Worm (Caenorhabditis elegans) whole organism, young adult: Measurements from ENCODE around the gene dss-1.
A peak's percentile ranks its signal among the peaks of the same experiment; 100 is the strongest.

Experiments
- B0035.1 ChIP-seq: sonication (generic microtip); optimal IDR thresholded peaks from 2 replicates; lab custom pipeline; 2016; ENCODE audit warnings: missing genetic modification characterization, mild to moderate bottlenecking, missing compliant biosample characterization, missing genotype, missing genetic modification reagents
- B0261.1 ChIP-seq: sonication (generic microtip); optimal IDR thresholded peaks from 2 replicates; lab custom pipeline; 2016; ENCODE audit warnings: mild to moderate bottlenecking, missing genetic modification characterization, moderate library complexity, missing compliant biosample characterization
- C17E4.6 ChIP-seq: fragments of 200-800 bp; sonication (Bioruptor generic); IDR thresholded peaks from 2 replicates; pipeline ENCODE4 v1.3.6; 2022; ENCODE audit warnings: missing genetic modification reagents, missing genetic modification characterization, missing compliant biosample characterization
- D2030.7 ChIP-seq: fragments of 200-800 bp; sonication (Bioruptor generic); IDR thresholded peaks from 2 replicates; pipeline ENCODE4 v1.3.6; 2022; ENCODE audit warnings: missing genetic modification reagents, missing genetic modification characterization, missing compliant biosample characterization
- F23B12.7 ChIP-seq: sonication (generic microtip); optimal IDR thresholded peaks from 2 replicates; lab custom pipeline; 2017; ENCODE audit warnings: missing genetic modification characterization, mild to moderate bottlenecking, missing compliant biosample characterization, antibody characterized with exemption, moderate library complexity; ENCODE audit not compliant: insufficient read depth
- F37B4.10 ChIP-seq: fragments of 200-800 bp; sonication (Bioruptor generic); IDR thresholded peaks from 2 replicates; pipeline ENCODE4 v1.3.6; 2022; ENCODE audit warnings: missing genetic modification characterization, missing compliant biosample characterization
- K11D2.4 ChIP-seq: fragments of 200-800 bp; sonication (Bioruptor generic); IDR thresholded peaks from 2 replicates; pipeline ENCODE4 v1.3.6; 2022; ENCODE audit warnings: missing genetic modification reagents, missing genetic modification characterization, missing compliant biosample characterization
- Y53G8AR.9 ChIP-seq: fragments of 200-800 bp; sonication (Bioruptor generic); conservative IDR thresholded peaks from 2 replicates; pipeline ENCODE4 v1.3.6; 2022; ENCODE audit warnings: missing genetic modification reagents, missing genetic modification characterization, missing compliant biosample characterization
- atf-7 ChIP-seq: sonication (generic microtip); optimal IDR thresholded peaks from 2 replicates; lab custom pipeline; 2017; ENCODE audit warnings: mild to moderate bottlenecking, missing genetic modification characterization, missing compliant biosample characterization
- cebp-1 ChIP-seq, 2 experiments: fragments of 200-800 bp in 1 of 2; sonication (Bioruptor generic) in 1 of 2; sonication (generic microtip) in 1 of 2; IDR thresholded peaks in 1 of 2; optimal IDR thresholded peaks in 1 of 2; 2 replicates each; pipeline versions ENCODE4 v1.3.6 to Lab custom; 2017 to 2022; ENCODE audit warnings: missing compliant biosample characterization in 2 of 2, missing genetic modification characterization in 2 of 2, mild to moderate bottlenecking in 1 of 2, missing genetic modification reagents in 1 of 2, moderate library complexity in 1 of 2
- ceh-79 ChIP-seq: sonication (generic microtip); optimal IDR thresholded peaks from 2 replicates; lab custom pipeline; 2017; ENCODE audit warnings: mild to moderate bottlenecking, missing genetic modification characterization, missing compliant biosample characterization
- chd-7 ChIP-seq: sonication (generic microtip); optimal IDR thresholded peaks from 2 replicates; lab custom pipeline; 2016; ENCODE audit warnings: mild to moderate bottlenecking, missing genetic modification characterization, moderate library complexity, missing compliant biosample characterization
- egrh-3 ChIP-seq: fragments of 200-800 bp; sonication (Bioruptor generic); IDR thresholded peaks from 2 replicates; pipeline ENCODE4 v1.3.6; 2022; ENCODE audit warnings: missing genetic modification reagents, missing genetic modification characterization, missing compliant biosample characterization
- ekl-4 ChIP-seq: fragments of 200-800 bp; sonication (Bioruptor generic); IDR thresholded peaks from 2 replicates; pipeline ENCODE4 v1.3.6; 2022; ENCODE audit warnings: missing genetic modification reagents, missing genetic modification characterization, missing compliant biosample characterization
- ets-4 ChIP-seq: fragments of 200-800 bp; sonication (Bioruptor generic); optimal IDR thresholded peaks from 2 replicates; lab custom pipeline; 2018; ENCODE audit warnings: mild to moderate bottlenecking, missing genetic modification characterization, missing compliant biosample characterization
- hlh-12 ChIP-seq: sonication (generic microtip); optimal IDR thresholded peaks from 2 replicates; lab custom pipeline; 2016; ENCODE audit warnings: missing genetic modification characterization, missing compliant biosample characterization
- hmg-1.2 ChIP-seq: fragments of 200-800 bp; sonication (Bioruptor generic); IDR thresholded peaks from 2 replicates; pipeline ENCODE4 v1.3.6; 2022; ENCODE audit warnings: missing genetic modification reagents, missing genetic modification characterization, missing compliant biosample characterization
- let-607 ChIP-seq, 2 experiments: fragments of 200-800 bp in 1 of 2; sonication (Bioruptor generic) in 1 of 2; sonication (generic microtip) in 1 of 2; optimal IDR thresholded peaks; 2 replicates each; lab custom pipeline; 2016 to 2018; ENCODE audit warnings: mild to moderate bottlenecking in 2 of 2, missing compliant biosample characterization in 2 of 2, missing genetic modification characterization in 2 of 2, moderate library complexity in 2 of 2, missing genotype in 1 of 2
- lin-40 ChIP-seq: sonication (generic microtip); optimal IDR thresholded peaks from 2 replicates; lab custom pipeline; 2016; ENCODE audit warnings: missing genetic modification characterization, mild to moderate bottlenecking, missing compliant biosample characterization, missing genotype, missing genetic modification reagents
- mcd-1 ChIP-seq: fragments of 200-800 bp; sonication (Bioruptor generic); IDR thresholded peaks from 2 replicates; pipeline ENCODE4 v1.3.6; 2022; ENCODE audit warnings: missing genetic modification reagents, missing genetic modification characterization, missing compliant biosample characterization
- mel-28 ChIP-seq: sonication (generic microtip); optimal IDR thresholded peaks from 2 replicates; lab custom pipeline; 2016; ENCODE audit warnings: borderline replicate concordance, mild to moderate bottlenecking, missing genetic modification characterization, missing compliant biosample characterization
- nhr-179 ChIP-seq: sonication (generic microtip); optimal IDR thresholded peaks from 2 replicates; lab custom pipeline; 2016; ENCODE audit warnings: mild to moderate bottlenecking, missing genetic modification characterization, missing compliant biosample characterization
- nhr-27 ChIP-seq: fragments of 200-800 bp; sonication (Bioruptor generic); optimal IDR thresholded peaks from 2 replicates; lab custom pipeline; 2018; ENCODE audit warnings: mild to moderate bottlenecking, missing genetic modification characterization, moderate library complexity, missing compliant biosample characterization
- nhr-80 ChIP-seq: sonication (generic microtip); optimal IDR thresholded peaks from 2 replicates; lab custom pipeline; 2016; ENCODE audit warnings: missing genetic modification characterization, missing compliant biosample characterization
- rcor-1 ChIP-seq: fragments of 200-800 bp; sonication (Bioruptor generic); IDR thresholded peaks from 2 replicates; pipeline ENCODE4 v1.3.6; 2022; ENCODE audit warnings: missing genetic modification reagents, missing genetic modification characterization, missing compliant biosample characterization
- repo-1 ChIP-seq: sonication (generic microtip); optimal IDR thresholded peaks from 2 replicates; lab custom pipeline; 2017; ENCODE audit warnings: mild to moderate bottlenecking, missing genetic modification characterization, missing compliant biosample characterization
- sea-2 ChIP-seq: fragments of 200-800 bp; sonication (Bioruptor generic); IDR thresholded peaks from 2 replicates; pipeline ENCODE4 v1.3.6; 2022; ENCODE audit warnings: missing genetic modification characterization, missing compliant biosample characterization
- snpc-1.1 ChIP-seq: sonication (generic microtip); optimal IDR thresholded peaks from 2 replicates; lab custom pipeline; 2017; ENCODE audit warnings: missing genetic modification characterization, mild to moderate bottlenecking, missing compliant biosample characterization, antibody characterized with exemption, moderate library complexity, missing genotype, missing genetic modification reagents; ENCODE audit not compliant: insufficient read depth
- snpc-4 ChIP-seq, 5 experiments: fragments of 150-350 bp in 1 of 5; sonication (generic microtip) in 4 of 5; optimal IDR thresholded peaks; 2 replicates each; lab custom pipeline; 2014 to 2018; ENCODE audit warnings: missing genetic modification characterization in 5 of 5, missing biosample characterization in 3 of 5, antibody characterized with exemption in 2 of 5, mild to moderate bottlenecking in 2 of 5, missing compliant biosample characterization in 2 of 5, missing genotype in 2 of 5, moderate library complexity in 2 of 5, missing genetic modification reagents in 1 of 5
- somi-1 ChIP-seq: fragments of 200-800 bp; sonication (Bioruptor generic); optimal IDR thresholded peaks from 2 replicates; lab custom pipeline; 2018; ENCODE audit warnings: mild to moderate bottlenecking, missing genetic modification characterization, missing compliant biosample characterization
- sptf-2 ChIP-seq: fragments of 200-800 bp; sonication (Bioruptor generic); optimal IDR thresholded peaks from 2 replicates; lab custom pipeline; 2018; ENCODE audit warnings: mild to moderate bottlenecking, missing genetic modification characterization, missing compliant biosample characterization
- tbp1 ChIP-seq: fragments of 200-800 bp; sonication (Bioruptor generic); optimal IDR thresholded peaks from 2 replicates; lab custom pipeline; 2018; ENCODE audit warnings: mild to moderate bottlenecking, missing genetic modification characterization, missing compliant biosample characterization
- zfh-2 ChIP-seq: fragments of 200-800 bp; sonication (Bioruptor generic); conservative IDR thresholded peaks from 2 replicates; pipeline ENCODE4 v1.3.6; 2022; ENCODE audit warnings: missing genetic modification reagents, missing genetic modification characterization, missing compliant biosample characterization
- ztf-18 ChIP-seq: sonication (generic microtip); optimal IDR thresholded peaks from 2 replicates; lab custom pipeline; 2016; ENCODE audit warnings: missing genotype, mild to moderate bottlenecking, missing genetic modification characterization, missing compliant biosample characterization
- ztf-22 ChIP-seq: fragments of 200-800 bp; sonication (Bioruptor generic); optimal IDR thresholded peaks from 2 replicates; lab custom pipeline; 2018; ENCODE audit warnings: mild to moderate bottlenecking, missing genetic modification characterization, moderate library complexity, missing compliant biosample characterization
- ztf-26 ChIP-seq: sonication (generic microtip); optimal IDR thresholded peaks from 2 replicates; lab custom pipeline; 2017; ENCODE audit warnings: missing genetic modification characterization, missing compliant biosample characterization
- ztf-3 ChIP-seq: fragments of 200-800 bp; sonication (Bioruptor generic); optimal IDR thresholded peaks from 2 replicates; lab custom pipeline; 2018; ENCODE audit warnings: mild to moderate bottlenecking, missing genetic modification characterization, missing compliant biosample characterization

The dss-1 gene

ce11 chrIII:1226256-1226655 is 30.2 kb upstream of the dss-1 start:
- TF ChIP-seq hmg-1.2, result peak; percentile 56; the same call in 1 of the 2 replicates
- TF ChIP-seq nhr-80, result peak; percentile 62
- TF ChIP-seq snpc-1.1, result no peak

DNA sequence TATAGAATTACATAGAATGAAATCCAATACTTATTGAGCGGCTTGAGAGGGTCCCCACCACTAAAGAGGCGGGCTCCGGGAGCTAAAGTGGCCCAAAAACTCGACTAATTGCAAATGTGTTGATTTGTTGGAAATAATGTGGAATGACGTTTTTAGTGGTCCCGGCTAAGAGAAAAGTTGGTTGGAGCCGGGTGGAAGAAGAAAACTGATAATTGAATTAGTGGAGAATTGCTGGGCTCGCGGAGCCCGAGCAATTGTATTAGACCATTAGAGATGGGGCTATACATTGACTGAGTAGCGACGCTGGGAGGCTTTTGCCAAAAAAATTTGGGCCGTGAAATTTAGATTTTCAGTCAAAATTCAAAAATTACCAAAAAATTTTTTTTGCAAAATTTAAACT is 29.5 kb upstream of the dss-1 start:
- TF ChIP-seq Y53G8AR.9 (GFP tag; lab: Robert Waterston, UW) (no peak), chd-7 (tag; lab: Kevin White, UChicago) (no peak), hlh-12 (tag; lab: Kevin White, UChicago) (no peak), ztf-3 (no peak), snpc-4 (GFP tag; optimal IDR thresholded peaks at IDR 0.05; lab: Kevin White, UChicago) (no peak), snpc-4 (tag; optimal IDR thresholded peaks at IDR 0.05; lab: Kevin White, UChicago) (no peak), cebp-1 (GFP tag; IDR thresholded peaks at IDR 0.05; lab: Robert Waterston, UW) (no peak), cebp-1 (tag; optimal IDR thresholded peaks at IDR 0.05; lab: Kevin White, UChicago) (no peak), somi-1 (GFP tag; lab: Kevin White, UChicago) (no peak), ets-4 (GFP tag; lab: Kevin White, UChicago) (no peak), repo-1 (no peak), K11D2.4 (GFP tag; lab: Robert Waterston, UW) (no peak), C17E4.6 (no peak), nhr-179 (tag; lab: Kevin White, UChicago) (no peak), F23B12.7 (tag; lab: Kevin White, UChicago) (no peak), rcor-1 (GFP tag; lab: Robert Waterston, UW) (no peak), ztf-26 (tag; lab: Kevin White, UChicago) (no peak), ztf-18 (no peak), nhr-27 (tag; lab: Kevin White, UChicago) (no peak), ekl-4 (GFP tag; lab: Robert Waterston, UW) (no peak)

DNA sequence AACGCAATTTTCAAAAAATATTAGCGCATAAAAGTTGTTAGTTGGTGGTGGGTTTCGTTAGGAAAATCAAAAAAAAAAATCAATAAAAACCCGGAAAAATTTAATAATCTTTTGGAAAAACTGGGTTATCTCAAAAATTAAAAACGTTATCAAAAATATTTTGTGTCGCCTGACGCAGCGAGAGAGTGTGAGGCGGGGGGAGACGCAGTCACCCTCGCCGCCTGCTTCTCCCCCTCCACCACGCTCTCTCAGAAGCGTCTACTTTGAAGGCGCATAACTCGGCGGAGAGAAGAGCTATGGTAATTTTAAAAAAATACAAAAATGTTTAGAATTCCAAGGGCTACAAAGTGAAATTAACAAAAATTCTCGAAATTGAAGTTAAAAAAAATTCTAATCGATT is 29.0 kb upstream of the dss-1 start:
- TF ChIP-seq ztf-22 (no peak), zfh-2 (GFP tag; lab: Robert Waterston, UW) (peak; percentile 66), hmg-1.2 (peak; percentile 76)

DNA sequence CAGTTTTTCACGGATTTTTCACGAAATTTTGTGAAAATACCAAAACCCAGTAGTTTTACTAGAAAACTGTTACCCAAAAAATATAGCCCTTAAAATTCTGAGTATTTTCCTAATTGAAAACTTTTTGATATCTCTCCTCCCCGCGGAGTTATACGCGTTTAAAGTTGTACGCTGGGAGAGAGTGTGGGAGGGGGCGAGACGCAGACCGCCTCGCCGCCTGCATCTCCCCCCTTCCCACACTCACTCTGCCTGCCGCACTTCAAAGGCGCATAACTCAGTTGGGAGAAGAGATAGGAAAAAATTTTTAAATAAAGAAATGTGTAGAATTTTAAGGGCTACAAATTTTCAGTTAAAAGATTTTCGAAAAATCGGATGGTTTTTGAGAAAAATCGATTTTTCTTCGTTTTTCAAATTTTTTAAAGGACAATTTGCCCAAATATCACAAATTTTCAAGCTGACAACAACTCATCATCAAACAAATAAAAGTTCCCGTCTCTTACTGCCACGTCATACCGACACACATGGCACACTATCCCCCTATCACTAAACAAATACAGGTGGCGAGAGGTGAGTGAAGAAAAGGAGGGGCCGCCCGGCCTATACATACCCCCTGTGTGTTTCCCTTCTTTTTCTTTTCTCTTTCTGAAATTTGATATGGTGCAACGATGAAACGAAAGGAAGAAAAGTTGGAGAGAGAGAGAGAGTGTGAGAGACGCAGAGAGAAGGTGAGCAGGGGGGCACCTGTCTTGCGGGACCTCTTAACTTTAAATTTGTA is 27.4 kb upstream of the dss-1 start:
- TF ChIP-seq tbp1 (GFP tag; lab: Kevin White, UChicago) (no peak), let-607 (tag; optimal IDR thresholded peaks at IDR 0.05; lab: Kevin White, UChicago) (peak; percentile 56 to 70), lin-40 (no peak), nhr-80 (peak; percentile 56), B0035.1 (tag; lab: Kevin White, UChicago) (no peak), hmg-1.2 (peak; percentile 91), cebp-1 (GFP tag; IDR thresholded peaks at IDR 0.05; lab: Robert Waterston, UW) (no peak), cebp-1 (tag; optimal IDR thresholded peaks at IDR 0.05; lab: Kevin White, UChicago) (peak; percentile 30)

- TF ChIP-seq nhr-80 (peak; percentile 80), ztf-3 (no peak)
Observed at ce11 chrIII:1221995-1222394, 25.9 kb upstream of the dss-1 start.

DNA sequence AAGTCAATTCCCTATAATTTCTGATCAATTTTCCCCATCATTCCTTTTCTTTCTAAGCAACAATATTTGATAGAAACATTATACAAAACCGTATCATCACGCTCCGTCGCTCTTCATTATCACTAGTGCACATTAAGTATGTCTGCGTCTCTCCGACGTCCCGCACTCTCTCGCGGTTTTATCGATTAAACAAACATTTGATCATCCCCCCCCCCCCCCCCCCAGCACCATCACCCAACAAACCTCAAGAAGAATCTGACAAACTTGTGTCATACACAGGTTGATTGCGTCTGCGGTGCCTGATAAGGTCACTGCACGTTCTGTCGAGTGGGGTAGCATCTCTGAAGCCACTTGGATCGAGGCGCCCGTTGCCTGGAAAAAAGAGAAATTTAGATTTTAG is 23.9 kb upstream of the dss-1 start:
- peak; percentile 46; the same call in 1 of the 2 replicates for TF ChIP-seq egrh-3
- no peak for TF ChIP-seq sptf-2 (GFP tag; lab: Kevin White, UChicago)
- no peak for TF ChIP-seq sea-2 (GFP tag; lab: Robert Waterston, UW)
- no peak for TF ChIP-seq mel-28 (tag; lab: Kevin White, UChicago)
- TF ChIP-seq mcd-1 (GFP tag; lab: Robert Waterston, UW), result no peak
- peak; percentile 57 for TF ChIP-seq ets-4 (GFP tag; lab: Kevin White, UChicago)
- TF ChIP-seq D2030.7 (GFP tag; lab: Robert Waterston, UW), result no peak
- TF ChIP-seq cebp-1 (GFP tag; IDR thresholded peaks at IDR 0.05; lab: Robert Waterston, UW), result no peak
- peak; percentile 19 for TF ChIP-seq cebp-1 (tag; optimal IDR thresholded peaks at IDR 0.05; lab: Kevin White, UChicago)
- TF ChIP-seq B0261.1, result no peak
- TF ChIP-seq nhr-80, result peak; percentile 61
- no peak for TF ChIP-seq ztf-22
- no peak for TF ChIP-seq F23B12.7 (tag; lab: Kevin White, UChicago)
- peak; percentile 15 for TF ChIP-seq atf-7 (tag; lab: Kevin White, UChicago)
- TF ChIP-seq F37B4.10 (GFP tag; lab: Robert Waterston, UW), result no peak
- TF ChIP-seq ceh-79 (tag; lab: Kevin White, UChicago), result no peak
